Worm (Caenorhabditis elegans) whole organism, L1 larva: ENCODE results near the gene Y40C5A.4.

Experiments
- C16A3.4 ChIP-seq: fragments of 150-350 bp; optimal IDR thresholded peaks from 2 replicates; lab custom pipeline; 2014; ENCODE audit warnings: missing biosample characterization, missing genetic modification characterization
- aly-2 ChIP-seq: fragments of 150-350 bp; optimal IDR thresholded peaks from 2 replicates; lab custom pipeline; 2014; ENCODE audit warnings: missing biosample characterization, missing genetic modification characterization
- ceh-82 ChIP-seq, 3 experiments: fragments of 150-350 bp in 1 of 3; sonication (generic microtip) in 2 of 3; optimal IDR thresholded peaks; 2 replicates each; lab custom pipeline; 2014 to 2017; ENCODE audit warnings: missing biosample characterization in 3 of 3, missing genetic modification characterization in 3 of 3
- nhr-11 ChIP-seq: fragments of 150-350 bp; optimal IDR thresholded peaks from 2 replicates; lab custom pipeline; 2014; ENCODE audit warnings: missing biosample characterization, missing genetic modification characterization
- tbx-2 ChIP-seq: sonication (generic microtip); optimal IDR thresholded peaks from 2 replicates; lab custom pipeline; 2016; ENCODE audit warnings: missing genetic modification characterization, missing compliant biosample characterization

DNA sequence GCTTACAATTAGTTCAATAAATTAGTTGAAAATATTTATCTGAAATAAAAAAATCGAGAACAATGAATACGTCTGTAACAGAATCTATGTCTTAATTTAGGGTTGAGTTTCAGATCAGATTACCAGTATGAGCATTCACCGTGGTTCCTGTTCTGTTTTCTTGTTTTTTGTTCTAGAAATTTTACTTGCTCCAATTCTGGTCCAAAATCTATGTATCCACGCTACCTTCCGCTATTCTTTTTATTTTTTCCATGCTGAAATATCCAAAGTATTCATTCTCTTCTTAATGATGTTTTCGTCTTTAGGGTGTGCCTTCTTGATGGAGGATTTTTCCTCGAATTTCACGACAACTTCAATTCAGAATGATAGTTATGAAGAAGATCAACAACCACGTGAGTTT lies 59.6 kb downstream of the Y40C5A.4 start, which contains the start of gene npr-27:
- TF ChIP-seq C16A3.4 (tag; lab: Kevin White, UChicago) (no peak), tbx-2 (no peak), nhr-11 (no peak), aly-2 (tag; lab: Kevin White, UChicago) (no peak), ceh-82 (tag; optimal IDR thresholded peaks at IDR 0.05; lab: Kevin White, UChicago) (no peak)
